Fruit fly (Drosophila melanogaster) S2 (cell line): ENCODE results near the gene Bin1.

ENCODE experiments used
- CG8478 ChIP-seq: fragments of >200 bp; optimal IDR thresholded peaks from 2 replicates; lab custom pipeline; 2018
- CTCF ChIP-seq, 2 experiments: fragments of >200 bp; optimal IDR thresholded peaks; 2 replicates each; lab custom pipeline; 2018

DNA sequence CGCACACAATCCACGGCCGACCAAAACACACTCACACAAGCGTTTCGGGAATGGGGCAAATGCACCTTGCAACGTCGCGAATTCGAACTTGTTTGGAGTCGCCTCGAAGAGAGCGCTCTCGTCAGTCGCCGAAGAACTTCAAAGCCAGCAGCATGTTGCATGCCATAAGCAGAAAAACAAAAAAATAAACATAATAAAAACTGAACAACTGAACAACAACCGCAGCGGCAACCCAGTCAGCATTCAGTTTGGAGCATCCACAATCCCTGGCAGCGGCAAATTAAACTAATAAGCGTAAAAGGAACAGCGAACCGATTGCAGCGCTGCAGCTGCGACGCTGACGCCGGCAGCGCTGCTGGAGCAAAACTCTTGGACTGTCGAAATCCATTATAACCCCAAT lies 43.2 kb upstream of the Bin1 start:
- TF ChIP-seq CG8478 (lab: Kevin White, UChicago) (no peak), CTCF (optimal IDR thresholded peaks at IDR 0.05; lab: Kevin White, UChicago) (no peak)
